Worm (Caenorhabditis elegans) whole organism, L4 larva: ENCODE data around the gene Y73C8C.12.

Experiments
- D1046.2 ChIP-seq: fragments of 200-800 bp; sonication (Bioruptor generic); IDR thresholded peaks from 2 replicates; pipeline ENCODE4 v1.3.6; 2022; ENCODE audit warnings: missing genetic modification characterization, missing compliant biosample characterization
- F37D6.2 ChIP-seq: sonication (generic microtip); optimal IDR thresholded peaks from 2 replicates; lab custom pipeline; 2016; ENCODE audit warnings: mild to moderate bottlenecking, missing genetic modification characterization, missing compliant biosample characterization
- F49E8.2 ChIP-seq: sonication (generic microtip); optimal IDR thresholded peaks from 2 replicates; lab custom pipeline; 2016; ENCODE audit warnings: missing compliant biosample characterization, mild to moderate bottlenecking, missing genetic modification characterization, borderline replicate concordance
- R02D3.7 ChIP-seq: fragments of 150-350 bp; sonication (generic microtip); optimal IDR thresholded peaks from 3 replicates; lab custom pipeline; 2014; ENCODE audit warnings: missing biosample characterization, missing genetic modification characterization
- T20F7.1 ChIP-seq: fragments of 200-800 bp; sonication (Bioruptor generic); optimal IDR thresholded peaks from 2 replicates; lab custom pipeline; 2018; ENCODE audit warnings: mild to moderate bottlenecking, missing genetic modification characterization, missing compliant biosample characterization
- Y48G9A.11 ChIP-seq: fragments of 200-800 bp; sonication (Bioruptor generic); IDR thresholded peaks from 2 replicates; pipeline ENCODE4 v1.3.6; 2022; ENCODE audit warnings: missing genetic modification reagents, missing genetic modification characterization, missing compliant biosample characterization
- Y75B8A.6 ChIP-seq: fragments of 200-800 bp; sonication (Bioruptor generic); IDR thresholded peaks from 2 replicates; pipeline ENCODE4 v1.3.6; 2022; ENCODE audit warnings: missing genetic modification reagents, missing genetic modification characterization, missing compliant biosample characterization
- ZK546.5 ChIP-seq, 2 experiments: sonication (generic microtip); optimal IDR thresholded peaks; 2 replicates each; lab custom pipeline; 2017; ENCODE audit warnings: missing biosample characterization in 2 of 2, missing genetic modification characterization in 2 of 2
- arid-1 ChIP-seq: fragments of 200-800 bp; sonication (Bioruptor generic); conservative IDR thresholded peaks from 2 replicates; pipeline ENCODE4 v1.3.6; 2022; ENCODE audit warnings: missing genetic modification reagents, missing genetic modification characterization, missing compliant biosample characterization
- attf-4 ChIP-seq: sonication (generic microtip); optimal IDR thresholded peaks from 3 replicates; lab custom pipeline; 2017; ENCODE audit warnings: missing biosample characterization, missing genetic modification characterization
- ceh-28 ChIP-seq: fragments of 150-350 bp; optimal IDR thresholded peaks from 2 replicates; lab custom pipeline; 2014; ENCODE audit warnings: missing biosample characterization, missing genetic modification reagents, missing genetic modification characterization
- ceh-44 ChIP-seq: fragments of 200-800 bp; sonication (Bioruptor generic); IDR thresholded peaks from 2 replicates; pipeline ENCODE4 v1.3.6; 2022; ENCODE audit warnings: missing genetic modification reagents, missing genetic modification characterization, missing compliant biosample characterization
- ceh-82 ChIP-seq: sonication (generic microtip); optimal IDR thresholded peaks from 2 replicates; lab custom pipeline; 2017; ENCODE audit warnings: missing biosample characterization, missing genetic modification characterization
- ctbp-1 ChIP-seq: fragments of 200-800 bp; sonication (Bioruptor generic); IDR thresholded peaks from 2 replicates; pipeline ENCODE4 v1.3.6; 2022; ENCODE audit warnings: missing genetic modification reagents, missing genetic modification characterization, missing compliant biosample characterization
- daf-12 ChIP-seq: fragments of 150-350 bp; optimal IDR thresholded peaks from 2 replicates; lab custom pipeline; 2014; ENCODE audit warnings: missing biosample characterization, missing genetic modification reagents, missing genetic modification characterization
- daf-19 ChIP-seq: fragments of 200-800 bp; sonication (Bioruptor generic); conservative IDR thresholded peaks from 2 replicates; pipeline ENCODE4 v1.3.6; 2022; ENCODE audit warnings: missing genetic modification characterization, missing compliant biosample characterization
- dmd-9 ChIP-seq: fragments of 200-800 bp; sonication (Bioruptor generic); IDR thresholded peaks from 2 replicates; pipeline ENCODE4 v1.3.6; 2022; ENCODE audit warnings: missing genetic modification reagents, missing genetic modification characterization, missing compliant biosample characterization
- egl-43 ChIP-seq: fragments of 200-800 bp; sonication (Bioruptor generic); IDR thresholded peaks from 2 replicates; pipeline ENCODE4 v1.3.6; 2022; ENCODE audit warnings: missing genetic modification reagents, missing genetic modification characterization, missing compliant biosample characterization
- fkh-10 ChIP-seq: fragments of 150-350 bp; optimal IDR thresholded peaks from 2 replicates; lab custom pipeline; 2014; ENCODE audit warnings: missing biosample characterization, missing genetic modification reagents, missing genetic modification characterization
- fos-1 ChIP-seq: fragments of 150-350 bp; optimal IDR thresholded peaks from 2 replicates; lab custom pipeline; 2014; ENCODE audit warnings: missing biosample characterization, missing genetic modification characterization
- gei-8 ChIP-seq: fragments of 200-800 bp; sonication (Bioruptor generic); optimal IDR thresholded peaks from 2 replicates; lab custom pipeline; 2018; ENCODE audit warnings: mild to moderate bottlenecking, missing genetic modification characterization, missing compliant biosample characterization
- hif-1 ChIP-seq, 2 experiments: sonication (generic microtip); optimal IDR thresholded peaks; 2 replicates each; lab custom pipeline; 2016 to 2017; ENCODE audit warnings: missing compliant biosample characterization in 2 of 2, missing genetic modification characterization in 2 of 2, missing genetic modification reagents in 2 of 2, missing genotype in 2 of 2, mild to moderate bottlenecking in 1 of 2
- hlh-30 ChIP-seq: sonication (generic microtip); optimal IDR thresholded peaks from 2 replicates; lab custom pipeline; 2017; ENCODE audit warnings: antibody characterized with exemption, mild to moderate bottlenecking, missing genetic modification characterization, missing compliant biosample characterization; ENCODE audit not compliant: insufficient read depth
- lim-7 ChIP-seq: fragments of 200-800 bp; sonication (Bioruptor generic); IDR thresholded peaks from 2 replicates; pipeline ENCODE4 v1.3.6; 2022; ENCODE audit warnings: missing genetic modification characterization, missing compliant biosample characterization
- lin-29 ChIP-seq: fragments of 200-800 bp; sonication (Bioruptor generic); IDR thresholded peaks from 2 replicates; pipeline ENCODE4 v1.3.6; 2022; ENCODE audit warnings: missing genetic modification reagents, missing genetic modification characterization, missing compliant biosample characterization
- lin-39 ChIP-seq: fragments of 150-350 bp; optimal IDR thresholded peaks from 2 replicates; lab custom pipeline; 2014; ENCODE audit warnings: missing biosample characterization, missing genetic modification reagents, missing genetic modification characterization
- lsy-2 ChIP-seq, 2 experiments: fragments of 150-350 bp in 1 of 2; sonication (generic microtip) in 1 of 2; optimal IDR thresholded peaks; 2 replicates each; lab custom pipeline; 2014 to 2017; ENCODE audit warnings: missing biosample characterization in 2 of 2, missing genetic modification characterization in 2 of 2
- madf-5 ChIP-seq, 2 experiments: fragments of 200-800 bp; sonication (Bioruptor generic); IDR thresholded peaks; 2 replicates each; pipeline ENCODE4 v1.3.6; 2022; ENCODE audit warnings: missing compliant biosample characterization in 2 of 2, missing genetic modification characterization in 2 of 2
- mdt-29 ChIP-seq: fragments of 200-800 bp; sonication (Bioruptor generic); IDR thresholded peaks from 2 replicates; pipeline ENCODE4 v1.3.6; 2022; ENCODE audit warnings: missing genetic modification reagents, missing genetic modification characterization, missing compliant biosample characterization
- nhr-111 ChIP-seq: fragments of 200-800 bp; sonication (Bioruptor generic); optimal IDR thresholded peaks from 2 replicates; lab custom pipeline; 2018; ENCODE audit warnings: mild to moderate bottlenecking, missing genetic modification characterization, missing compliant biosample characterization
- nhr-6 ChIP-seq: fragments of 150-350 bp; optimal IDR thresholded peaks from 2 replicates; lab custom pipeline; 2014; ENCODE audit warnings: missing biosample characterization, missing genetic modification characterization
- nhr-77 ChIP-seq: fragments of 150-350 bp; optimal IDR thresholded peaks from 2 replicates; lab custom pipeline; 2014; ENCODE audit warnings: missing biosample characterization, missing genetic modification characterization
- pha-4 ChIP-seq, 2 experiments: fragments of 150-350 bp in 1 of 2; fragments of 200-800 bp in 1 of 2; sonication (Bioruptor generic) in 1 of 2; IDR thresholded peaks in 1 of 2; optimal IDR thresholded peaks in 1 of 2; 2 replicates each; pipeline versions ENCODE4 v1.3.6 to Lab custom; 2014 to 2022; ENCODE audit warnings: missing genetic modification characterization in 2 of 2, missing genetic modification reagents in 2 of 2, missing biosample characterization in 1 of 2, missing compliant biosample characterization in 1 of 2
- pqm-1 ChIP-seq: sonication (generic microtip); optimal IDR thresholded peaks from 2 replicates; lab custom pipeline; 2017; ENCODE audit warnings: missing biosample characterization, missing genetic modification characterization
- rbr-2 ChIP-seq: sonication (generic microtip); optimal IDR thresholded peaks from 2 replicates; lab custom pipeline; 2016; ENCODE audit warnings: missing genotype, missing genetic modification characterization, missing compliant biosample characterization
- saeg-2 ChIP-seq: fragments of 200-800 bp; sonication (Bioruptor generic); IDR thresholded peaks from 2 replicates; pipeline ENCODE4 v1.3.6; 2022; ENCODE audit warnings: missing genetic modification reagents, missing genetic modification characterization, missing compliant biosample characterization
- skn-1 ChIP-seq: fragments of 150-350 bp; optimal IDR thresholded peaks from 2 replicates; lab custom pipeline; 2014; ENCODE audit warnings: missing biosample characterization, missing genetic modification characterization
- snpc-1.2 ChIP-seq: fragments of 200-800 bp; sonication (Bioruptor generic); IDR thresholded peaks from 2 replicates; pipeline ENCODE4 v1.3.6; 2022; ENCODE audit warnings: missing genetic modification reagents, missing genetic modification characterization, missing compliant biosample characterization
- snpc-4 ChIP-seq: fragments of 150-350 bp; optimal IDR thresholded peaks from 2 replicates; lab custom pipeline; 2014; ENCODE audit warnings: missing biosample characterization, missing genetic modification characterization
- spr-1 ChIP-seq: sonication (generic microtip); optimal IDR thresholded peaks from 2 replicates; lab custom pipeline; 2016; ENCODE audit warnings: mild to moderate bottlenecking, missing genetic modification characterization, missing compliant biosample characterization
- spr-3 ChIP-seq: fragments of 200-800 bp; sonication (Bioruptor generic); optimal IDR thresholded peaks from 2 replicates; lab custom pipeline; 2018; ENCODE audit warnings: mild to moderate bottlenecking, missing genetic modification characterization, missing compliant biosample characterization
- tag-97 ChIP-seq: fragments of 200-800 bp; sonication (Bioruptor generic); IDR thresholded peaks from 2 replicates; pipeline ENCODE4 v1.3.6; 2022; ENCODE audit warnings: missing genetic modification characterization, missing compliant biosample characterization
- tra-1 ChIP-seq: fragments of 200-800 bp; sonication (Bioruptor generic); IDR thresholded peaks from 2 replicates; pipeline ENCODE4 v1.3.6; 2022; ENCODE audit warnings: missing genetic modification reagents, missing genetic modification characterization, missing compliant biosample characterization
- unc-39 ChIP-seq: sonication (generic microtip); optimal IDR thresholded peaks from 2 replicates; lab custom pipeline; 2017; ENCODE audit warnings: missing biosample characterization, missing genetic modification characterization
- ztf-7 ChIP-seq: fragments of 150-350 bp; optimal IDR thresholded peaks from 2 replicates; lab custom pipeline; 2014; ENCODE audit warnings: missing biosample characterization, missing genetic modification characterization

Y73C8C.12 gene

ce11 chrV:3163143-3163542, 38.1 kb downstream of the Y73C8C.12 start (continued):
- no peak for TF ChIP-seq T20F7.1 (GFP tag; lab: Kevin White, UChicago)
- TF ChIP-seq lin-29: no peak
- TF ChIP-seq tag-97 (GFP tag; lab: Robert Waterston, UW): no peak
- no peak for TF ChIP-seq fos-1
- TF ChIP-seq lim-7 (GFP tag; lab: Robert Waterston, UW): peak; percentile 62; the same call in 1 of the 2 replicates
- peak; percentile 34; the same call in 1 of the 2 replicates for TF ChIP-seq mdt-29 (GFP tag; lab: Robert Waterston, UW)
- TF ChIP-seq pqm-1 (tag; lab: Kevin White, UChicago): no peak
- no peak for TF ChIP-seq attf-4 (tag; lab: Kevin White, UChicago)
- no peak for TF ChIP-seq lsy-2 (tag; optimal IDR thresholded peaks at IDR 0.05; lab: Kevin White, UChicago)
- TF ChIP-seq madf-5 (GFP tag; IDR thresholded peaks at IDR 0.05; lab: Robert Waterston, UW): peak in 1 of 2 experiments; percentile 31; a peak in 1 of 4 replicates
- TF ChIP-seq unc-39: no peak
- no peak for TF ChIP-seq spr-3
- no peak for TF ChIP-seq spr-1 (tag; lab: Kevin White, UChicago)
- no peak for TF ChIP-seq pha-4 (GFP tag; IDR thresholded peaks at IDR 0.05; lab: Robert Waterston, UW)
- no peak for TF ChIP-seq pha-4 (tag; optimal IDR thresholded peaks at IDR 0.05; lab: Kevin White, UChicago)
- peak; percentile 86 for TF ChIP-seq snpc-1.2 (GFP tag; lab: Robert Waterston, UW)
- TF ChIP-seq ztf-7: no peak
- TF ChIP-seq lin-39 (tag; lab: Kevin White, UChicago): no peak
- TF ChIP-seq hif-1 (tag; optimal IDR thresholded peaks at IDR 0.05; lab: Kevin White, UChicago): no peak
- no peak for TF ChIP-seq saeg-2 (GFP tag; lab: Robert Waterston, UW)
- TF ChIP-seq dmd-9 (GFP tag; lab: Robert Waterston, UW): 0 out of 2 replicates have a peak, but pooled peaks have one; percentile 23
- no peak for TF ChIP-seq nhr-77 (tag; lab: Kevin White, UChicago)
- TF ChIP-seq daf-12 (tag; lab: Kevin White, UChicago): no peak
- TF ChIP-seq tra-1 (GFP tag; lab: Robert Waterston, UW): 0 out of 2 replicates have a peak, but pooled peaks have one; percentile 52
- TF ChIP-seq Y48G9A.11: peak; percentile 61
- 0 out of 2 replicates have a peak, but pooled peaks have one; percentile 14 for TF ChIP-seq Y75B8A.6
- peak; percentile 66 for TF ChIP-seq F49E8.2
- TF ChIP-seq egl-43 (GFP tag; lab: Robert Waterston, UW): peak; percentile 80
- TF ChIP-seq R02D3.7 (tag; lab: Kevin White, UChicago): no peak
- no peak for TF ChIP-seq fkh-10 (GFP tag; lab: Kevin White, UChicago)
- no peak for TF ChIP-seq snpc-4 (tag; lab: Kevin White, UChicago)
- no peak for TF ChIP-seq ZK546.5 (tag; optimal IDR thresholded peaks at IDR 0.05; lab: Kevin White, UChicago)
- TF ChIP-seq ceh-82 (tag; lab: Kevin White, UChicago): no peak
- no peak for TF ChIP-seq daf-19 (GFP tag; lab: Robert Waterston, UW)
- peak; percentile 58; the same call in 1 of the 2 replicates for TF ChIP-seq D1046.2 (GFP tag; lab: Robert Waterston, UW)
- TF ChIP-seq ceh-44 (GFP tag; lab: Robert Waterston, UW): 0 out of 2 replicates have a peak, but pooled peaks have one; percentile 16
- TF ChIP-seq hlh-30 (tag; lab: Kevin White, UChicago): no peak
- TF ChIP-seq arid-1 (GFP tag; lab: Robert Waterston, UW): peak; percentile 51; the same call in 1 of the 2 replicates
- TF ChIP-seq skn-1 (tag; lab: Kevin White, UChicago): no peak
- TF ChIP-seq ctbp-1 (GFP tag; lab: Robert Waterston, UW): peak; percentile 47; the same call in 1 of the 2 replicates
- no peak for TF ChIP-seq rbr-2 (tag; lab: Kevin White, UChicago)
- TF ChIP-seq gei-8 (GFP tag; lab: Kevin White, UChicago): no peak
- TF ChIP-seq nhr-111 (GFP tag; lab: Kevin White, UChicago): no peak
- TF ChIP-seq nhr-6 (tag; lab: Kevin White, UChicago): no peak
- no peak for TF ChIP-seq ceh-28 (tag; lab: Kevin White, UChicago)
- TF ChIP-seq F37D6.2: no peak
